Fruit fly (Drosophila melanogaster) whole organism, embryonic: ENCODE data around the gene CCAP-R.
A peak's percentile ranks its signal among the peaks of the same experiment; 100 is the strongest.

Experiments used
- Abd-B ChIP-seq: fragments of 200-800 bp; sonication (Bioruptor generic); optimal IDR thresholded peaks from 2 replicates; lab custom pipeline; 2018; ENCODE audit warnings: missing biosample characterization, mild to moderate bottlenecking, missing genetic modification characterization, moderate library complexity
- Ada2b ChIP-seq: fragments of 200-800 bp; sonication (Bioruptor generic); IDR thresholded peaks from 2 replicates; pipeline ENCODE4 v1.3.6; 2022; ENCODE audit warnings: missing biosample characterization, missing genetic modification characterization
- Aef1 ChIP-seq: fragments of 200-800 bp; sonication (Bioruptor generic); IDR thresholded peaks from 3 replicates; pipeline ENCODE4 v1.3.6; 2022; ENCODE audit warnings: missing biosample characterization, missing genetic modification characterization
- Awh ChIP-seq: fragments of 200-800 bp; sonication (Bioruptor generic); IDR thresholded peaks from 2 replicates; pipeline ENCODE4, ENCODE4 v1.3.6; 2022; ENCODE audit warnings: missing biosample characterization, missing genetic modification characterization
- Blimp-1 ChIP-seq: fragments of 200-800 bp; sonication (Bioruptor generic); optimal IDR thresholded peaks from 3 replicates; lab custom pipeline; 2018; ENCODE audit warnings: missing biosample characterization, missing genetic modification characterization, mild to moderate bottlenecking, moderate library complexity, missing genetic modification reagents
- CG10431 ChIP-seq: fragments of 200-800 bp; sonication (Bioruptor generic); optimal IDR thresholded peaks from 3 replicates; lab custom pipeline; 2018; ENCODE audit warnings: missing biosample characterization, mild to moderate bottlenecking, missing genetic modification characterization
- CG11696 ChIP-seq: fragments of 200-800 bp; sonication (Bioruptor generic); IDR thresholded peaks from 2 replicates; pipeline ENCODE4 v1.3.6; 2022; ENCODE audit warnings: missing biosample characterization, missing genetic modification characterization
- CG13296 ChIP-seq: fragments of 200-800 bp; sonication (Bioruptor generic); optimal IDR thresholded peaks from 3 replicates; lab custom pipeline; 2018; ENCODE audit warnings: missing biosample characterization, mild to moderate bottlenecking, missing genetic modification characterization
- CG13775 ChIP-seq: fragments of 200-800 bp; sonication (Bioruptor generic); optimal IDR thresholded peaks from 3 replicates; lab custom pipeline; 2017; ENCODE audit warnings: missing biosample characterization, mild to moderate bottlenecking, missing genetic modification characterization
- CG15601 ChIP-seq: fragments of 200-800 bp; sonication (Bioruptor generic); optimal IDR thresholded peaks from 3 replicates; lab custom pipeline; 2019; ENCODE audit warnings: missing biosample characterization, mild to moderate bottlenecking, missing genetic modification characterization, moderate library complexity
- CG16815 ChIP-seq: fragments of 200-800 bp; sonication (Bioruptor generic); optimal IDR thresholded peaks from 3 replicates; lab custom pipeline; 2017; ENCODE audit warnings: missing biosample characterization, mild to moderate bottlenecking, missing genetic modification characterization
- CG17328 ChIP-seq: fragments of 200-800 bp; sonication (Bioruptor generic); IDR thresholded peaks from 2 replicates; pipeline ENCODE4 v1.3.6; 2022; ENCODE audit warnings: missing biosample characterization, missing genetic modification characterization
- CG17361 ChIP-seq: fragments of 200-800 bp; sonication (Bioruptor generic); IDR thresholded peaks from 3 replicates; pipeline ENCODE4 v1.3.6; 2022; ENCODE audit warnings: missing biosample characterization, missing genetic modification characterization
- CG2199 ChIP-seq: fragments of 200-800 bp; sonication (Bioruptor generic); IDR thresholded peaks from 3 replicates; pipeline ENCODE4 v1.3.6; 2022; ENCODE audit warnings: missing biosample characterization, missing genetic modification characterization
- CG31441 ChIP-seq: fragments of 200-800 bp; sonication (Bioruptor generic); IDR thresholded peaks from 2 replicates; pipeline ENCODE4 v1.3.6; 2022; ENCODE audit warnings: missing biosample characterization, missing genetic modification characterization
- CG4360 ChIP-seq: fragments of 200-800 bp; sonication (Bioruptor generic); IDR thresholded peaks from 2 replicates; pipeline ENCODE4 v1.3.6; 2022; ENCODE audit warnings: missing biosample characterization, missing genetic modification characterization
- CG4424 ChIP-seq: fragments of 200-800 bp; sonication (Bioruptor generic); optimal IDR thresholded peaks from 3 replicates; lab custom pipeline; 2016; ENCODE audit warnings: missing biosample characterization, missing genetic modification characterization
- CG5180 ChIP-seq: fragments of 200-800 bp; sonication (Bioruptor generic); optimal IDR thresholded peaks from 3 replicates; lab custom pipeline; 2017; ENCODE audit warnings: missing biosample characterization, missing genetic modification characterization, mild to moderate bottlenecking, moderate library complexity, missing genetic modification reagents
- CG6689 ChIP-seq: fragments of 200-800 bp; sonication (Bioruptor generic); IDR thresholded peaks from 2 replicates; pipeline ENCODE4 v1.3.6; 2022; ENCODE audit warnings: missing biosample characterization, missing genetic modification characterization
- CG7786 ChIP-seq: fragments of 200-800 bp; sonication (Bioruptor generic); optimal IDR thresholded peaks from 2 replicates; lab custom pipeline; 2016; ENCODE audit warnings: missing biosample characterization, missing genetic modification characterization
- CG8388 ChIP-seq: fragments of 200-800 bp; sonication (Bioruptor generic); optimal IDR thresholded peaks from 2 replicates; lab custom pipeline; 2019; ENCODE audit warnings: missing biosample characterization, mild to moderate bottlenecking, missing genetic modification characterization, moderate library complexity
- CG9727 ChIP-seq: fragments of 200-800 bp; sonication (Bioruptor generic); optimal IDR thresholded peaks from 3 replicates; lab custom pipeline; 2017; ENCODE audit warnings: missing biosample characterization, mild to moderate bottlenecking, missing genetic modification characterization
- ERR ChIP-seq: fragments of 200-800 bp; sonication (Bioruptor generic); optimal IDR thresholded peaks from 2 replicates; lab custom pipeline; 2016; ENCODE audit warnings: missing biosample characterization, missing genetic modification characterization
- Fer1 ChIP-seq: fragments of 200-800 bp; sonication (Bioruptor generic); optimal IDR thresholded peaks from 2 replicates; lab custom pipeline; 2017; ENCODE audit warnings: missing biosample characterization, mild to moderate bottlenecking, missing genetic modification characterization
- Fer3 ChIP-seq: fragments of 200-800 bp; sonication (Bioruptor generic); optimal IDR thresholded peaks from 2 replicates; lab custom pipeline; 2018; ENCODE audit warnings: missing biosample characterization, mild to moderate bottlenecking, missing genetic modification characterization, moderate library complexity
- NC2β ChIP-seq: fragments of 200-800 bp; sonication (Bioruptor generic); optimal IDR thresholded peaks from 2 replicates; lab custom pipeline; 2016; ENCODE audit warnings: missing biosample characterization, missing genetic modification characterization
- NfI ChIP-seq: fragments of 200-800 bp; sonication (Bioruptor generic); optimal IDR thresholded peaks from 3 replicates; lab custom pipeline; 2018; ENCODE audit warnings: missing biosample characterization, mild to moderate bottlenecking, missing genetic modification characterization, moderate library complexity
- PHDP ChIP-seq: fragments of 200-800 bp; sonication (Bioruptor generic); optimal IDR thresholded peaks from 3 replicates; lab custom pipeline; 2018; ENCODE audit warnings: missing biosample characterization, mild to moderate bottlenecking, missing genetic modification characterization, moderate library complexity
- Xbp1 ChIP-seq: fragments of 200-800 bp; sonication (Bioruptor generic); optimal IDR thresholded peaks from 3 replicates; lab custom pipeline; 2016; ENCODE audit warnings: missing biosample characterization, mild to moderate bottlenecking, missing genetic modification characterization
- YL-1 ChIP-seq: fragments of 200-800 bp; sonication (Bioruptor generic); optimal IDR thresholded peaks from 3 replicates; lab custom pipeline; 2017; ENCODE audit warnings: missing biosample characterization, mild to moderate bottlenecking, missing genetic modification characterization
- abd-A ChIP-seq: fragments of 200-800 bp; sonication (Bioruptor generic); optimal IDR thresholded peaks from 3 replicates; lab custom pipeline; 2019; ENCODE audit warnings: missing biosample characterization, mild to moderate bottlenecking, missing genetic modification characterization, moderate library complexity
- corto ChIP-seq: fragments of 200-800 bp; sonication (Bioruptor generic); optimal IDR thresholded peaks from 2 replicates; lab custom pipeline; 2016; ENCODE audit warnings: missing biosample characterization, mild to moderate bottlenecking, missing genetic modification characterization, moderate library complexity
- cwo ChIP-seq: fragments of 200-800 bp; sonication (Bioruptor generic); optimal IDR thresholded peaks from 3 replicates; lab custom pipeline; 2017; ENCODE audit warnings: missing biosample characterization, missing genetic modification characterization, mild to moderate bottlenecking, moderate library complexity, missing genetic modification reagents
- dmrt11E ChIP-seq: fragments of 200-800 bp; sonication (Bioruptor generic); optimal IDR thresholded peaks from 3 replicates; lab custom pipeline; 2018; ENCODE audit warnings: missing biosample characterization, mild to moderate bottlenecking, missing genetic modification characterization, moderate library complexity
- gro ChIP-seq: fragments of 200-800 bp; sonication (Bioruptor generic); optimal IDR thresholded peaks from 2 replicates; lab custom pipeline; 2016; ENCODE audit warnings: missing biosample characterization, missing genetic modification characterization
- gsb-n ChIP-seq: fragments of 200-800 bp; sonication (Bioruptor generic); optimal IDR thresholded peaks from 3 replicates; lab custom pipeline; 2018; ENCODE audit warnings: missing biosample characterization, mild to moderate bottlenecking, missing genetic modification characterization
- mirr ChIP-seq: fragments of 200-800 bp; sonication (Bioruptor generic); optimal IDR thresholded peaks from 3 replicates; lab custom pipeline; 2018; ENCODE audit warnings: missing biosample characterization, mild to moderate bottlenecking, missing genetic modification characterization
- nmo ChIP-seq: fragments of 200-800 bp; sonication (Bioruptor generic); optimal IDR thresholded peaks from 2 replicates; lab custom pipeline; 2018; ENCODE audit warnings: missing biosample characterization, mild to moderate bottlenecking, missing genetic modification characterization, moderate library complexity
- phol ChIP-seq: fragments of 200-800 bp; sonication (Bioruptor generic); optimal IDR thresholded peaks from 3 replicates; lab custom pipeline; 2018; ENCODE audit warnings: missing biosample characterization, mild to moderate bottlenecking, missing genetic modification characterization, moderate library complexity
- prd ChIP-seq, 3 experiments: fragments of >200 bp in 2 of 3; fragments of 200-800 bp in 1 of 3; sonication (Bioruptor generic) in 1 of 3; optimal IDR thresholded peaks in 2 of 3; IDR thresholded peaks in 1 of 3; 2 replicates in 2 of 3; 3 replicates in 1 of 3; pipeline versions ENCODE4 v1.3.6 to Lab custom; 2017 to 2022; ENCODE audit warnings: missing biosample characterization in 1 of 3, missing genetic modification characterization in 1 of 3
- ranshi ChIP-seq: fragments of 200-800 bp; sonication (Bioruptor generic); IDR thresholded peaks from 2 replicates; pipeline ENCODE4 v1.3.6; 2022; ENCODE audit warnings: missing biosample characterization, missing genetic modification characterization
- row ChIP-seq: fragments of 200-800 bp; sonication (Bioruptor generic); IDR thresholded peaks from 3 replicates; pipeline ENCODE4 v1.3.6; 2022; ENCODE audit warnings: missing biosample characterization, missing genetic modification characterization
- sisA ChIP-seq: fragments of 200-800 bp; sonication (Bioruptor generic); IDR thresholded peaks from 2 replicates; pipeline ENCODE4 v1.3.6; 2022; ENCODE audit warnings: missing biosample characterization, missing genetic modification characterization
- sug ChIP-seq: fragments of 200-800 bp; optimal IDR thresholded peaks from 2 replicates; lab custom pipeline; 2019; ENCODE audit warnings: missing biosample characterization, mild to moderate bottlenecking, missing genetic modification characterization, moderate library complexity
- tup ChIP-seq: fragments of 200-800 bp; sonication (Bioruptor generic); optimal IDR thresholded peaks from 2 replicates; lab custom pipeline; 2016; ENCODE audit warnings: missing biosample characterization, mild to moderate bottlenecking, missing genetic modification characterization, moderate library complexity
- unpg ChIP-seq: fragments of 200-800 bp; sonication (Bioruptor generic); optimal IDR thresholded peaks from 3 replicates; lab custom pipeline; 2018; ENCODE audit warnings: missing biosample characterization, mild to moderate bottlenecking, missing genetic modification characterization, moderate library complexity
- zfh1 ChIP-seq: fragments of 200-800 bp; sonication (Bioruptor generic); IDR thresholded peaks from 3 replicates; pipeline ENCODE4 v1.3.6; 2022; ENCODE audit warnings: missing biosample characterization, missing genetic modification characterization

The CCAP-R gene

dm6 chr3R:25880198-25880970 is 75.7 kb downstream of the CCAP-R start (continued):
- peak; percentile 39; the same call in 1 of the 3 replicates for TF ChIP-seq zfh1
- 0 out of 2 replicates have a peak, but pooled peaks have one; percentile 13 for TF ChIP-seq Ada2b (GFP tag; lab: Robert Waterston, UW)
- peak; percentile 43 for TF ChIP-seq CG16815 (GFP tag; lab: Kevin White, UChicago)
- peak; percentile 59 for TF ChIP-seq CG6689 (GFP tag; lab: Robert Waterston, UW)
- no peak for TF ChIP-seq prd (optimal IDR thresholded peaks at IDR 0.05; lab: Kevin White, UChicago)
- TF ChIP-seq prd (GFP tag; IDR thresholded peaks at IDR 0.05; lab: Robert Waterston, UW) = peak; percentile 49; the same call in 1 of the 3 replicates
- no peak for TF ChIP-seq corto (GFP tag; lab: Kevin White, UChicago)
- TF ChIP-seq nmo (GFP tag; lab: Kevin White, UChicago) = peak; percentile 63
- peak; percentile 58 for TF ChIP-seq CG9727 (GFP tag; lab: Kevin White, UChicago)
- TF ChIP-seq Fer1 (GFP tag; lab: Kevin White, UChicago) = peak; percentile 49
- TF ChIP-seq row (GFP tag; lab: Robert Waterston, UW) = peak; percentile 71
- TF ChIP-seq sisA (GFP tag; lab: Robert Waterston, UW) = peak; percentile 30; the same call in 1 of the 2 replicates
- peak; percentile 99 for TF ChIP-seq CG4360 (GFP tag; lab: Robert Waterston, UW)
- TF ChIP-seq CG17361 (GFP tag; lab: Robert Waterston, UW) = peak; percentile 79
- TF ChIP-seq cwo (GFP tag; lab: Kevin White, UChicago) = peak; percentile 58
- peak; percentile 1 for TF ChIP-seq CG5180 (GFP tag; lab: Kevin White, UChicago)
- TF ChIP-seq Awh = peak; percentile 45; the same call in 1 of the 2 replicates
- peak; percentile 65 for TF ChIP-seq Blimp-1
- TF ChIP-seq PHDP (tag; lab: Kevin White, UChicago) = peak; percentile 49
- TF ChIP-seq CG4424 (GFP tag; lab: Kevin White, UChicago) = peak; percentile 41
- TF ChIP-seq unpg (GFP tag; lab: Kevin White, UChicago) = peak; percentile 55
- TF ChIP-seq CG7786 = no peak
- no peak for TF ChIP-seq YL-1 (GFP tag; lab: Kevin White, UChicago)
- TF ChIP-seq CG15601 (tag; lab: Kevin White, UChicago) = peak; percentile 63
- no peak for TF ChIP-seq gro (GFP tag; lab: Kevin White, UChicago)
- TF ChIP-seq CG8388 (GFP tag; lab: Kevin White, UChicago) = peak; percentile 87
- TF ChIP-seq CG10431 (GFP tag; lab: Kevin White, UChicago) = no peak
- no peak for TF ChIP-seq NC2β
- no peak for TF ChIP-seq tup (GFP tag; lab: Kevin White, UChicago)
- peak; percentile 22 for TF ChIP-seq NfI (GFP tag; lab: Kevin White, UChicago)
- 0 out of 2 replicates have a peak, but pooled peaks have one; percentile 29 for TF ChIP-seq CG11696 (GFP tag; lab: Robert Waterston, UW)
- peak; percentile 55; the same call in 1 of the 2 replicates for TF ChIP-seq ranshi (GFP tag; lab: Robert Waterston, UW)
- TF ChIP-seq Xbp1 (GFP tag; lab: Kevin White, UChicago) = peak; percentile 31
- TF ChIP-seq CG31441 = peak; percentile 64; the same call in 1 of the 2 replicates
- peak; percentile 12; the same call in 1 of the 3 replicates for TF ChIP-seq CG2199 (GFP tag; lab: Robert Waterston, UW)
- TF ChIP-seq CG13775 = peak; percentile 39
- no peak for TF ChIP-seq mirr (GFP tag; lab: Kevin White, UChicago)
- peak; percentile 32 for TF ChIP-seq Fer3 (tag; lab: Kevin White, UChicago)
- peak; percentile 54 for TF ChIP-seq gsb-n (tag; lab: Kevin White, UChicago)
- peak; percentile 24 for TF ChIP-seq sug (tag; lab: Kevin White, UChicago)
- TF ChIP-seq Aef1 = 0 out of 3 replicates have a peak, but pooled peaks have one; percentile 29
- peak; percentile 74 for TF ChIP-seq abd-A (tag; lab: Kevin White, UChicago)
- peak; percentile 53 for TF ChIP-seq CG13296 (GFP tag; lab: Kevin White, UChicago)
- TF ChIP-seq ERR = no peak
- TF ChIP-seq phol (tag; lab: Kevin White, UChicago) = peak; percentile 68
- peak; percentile 33 for TF ChIP-seq Abd-B (GFP tag; lab: Kevin White, UChicago)
- peak; percentile 51 for TF ChIP-seq CG17328 (GFP tag; lab: Robert Waterston, UW)
- peak; percentile 77 for TF ChIP-seq dmrt11E (tag; lab: Kevin White, UChicago)
